Fruit fly (Drosophila melanogaster): Measurements from ENCODE around the gene CG34273.

The CG34273 gene

DNA sequence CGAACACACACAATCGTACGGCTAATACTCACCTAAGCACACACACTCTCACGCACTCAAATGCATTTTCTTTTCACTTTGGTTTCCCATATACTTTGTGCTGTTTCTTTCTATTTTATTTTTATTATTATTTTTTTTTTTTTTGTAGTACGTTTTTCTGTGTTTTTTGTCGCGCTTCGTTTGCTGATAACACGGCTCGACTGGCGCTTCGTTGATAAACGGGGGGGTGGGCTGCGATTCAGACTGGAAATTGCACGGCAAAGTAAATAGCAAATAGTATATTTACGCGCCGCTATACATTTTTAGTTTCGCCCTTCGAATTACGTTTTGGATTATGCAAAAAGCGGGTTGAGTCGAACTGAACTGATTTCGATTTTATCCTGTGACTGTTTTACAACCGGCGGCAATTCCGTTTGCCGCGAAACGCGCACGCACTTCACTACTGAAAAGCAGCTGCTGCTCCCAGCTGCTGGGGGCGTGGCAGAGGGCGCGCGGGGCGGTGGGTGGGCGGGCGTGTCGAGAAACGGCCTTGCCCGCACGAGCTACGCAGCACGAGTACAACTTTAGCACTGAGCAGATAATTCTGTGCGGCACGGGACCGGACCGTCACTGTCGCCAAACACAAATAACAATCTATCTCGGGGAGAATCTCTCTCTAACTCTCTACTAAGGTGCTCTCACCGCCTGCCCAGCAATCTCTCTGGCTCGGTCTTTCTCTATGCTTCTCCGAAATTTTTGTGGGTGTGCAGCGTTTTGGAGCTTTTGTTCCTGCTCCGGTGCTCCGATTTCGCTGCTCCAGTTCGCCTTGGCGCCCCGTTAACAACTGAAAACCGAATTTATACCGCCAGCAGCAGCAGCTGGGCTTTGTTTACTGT lies 40.9 kb downstream of the CG34273 start, which contains the start of gene Pde6 (continued):
- TF ChIP-seq CG17912 (GFP tag; optimal IDR thresholded peaks at IDR 0.05) (no peak), CG2129 (GFP tag; IDR thresholded peaks at IDR 0.05; ENCODE audit: partially characterized antibody) (no peak), Doc2 (GFP tag; IDR thresholded peaks at IDR 0.05) (no peak), CG11398 (GFP tag; optimal IDR thresholded peaks at IDR 0.05) (no peak), hbn (GFP tag; IDR thresholded peaks at IDR 0.05; ENCODE audit: partially characterized antibody) (no peak; the same call in 1 of the 2 replicates), Mrtf (GFP tag; IDR thresholded peaks at IDR 0.05) (no peak), CG30403 (GFP tag; optimal IDR thresholded peaks at IDR 0.05) (no peak), Bteb2 (GFP tag; optimal IDR thresholded peaks at IDR 0.05) (no peak), CG6689 (GFP tag; IDR thresholded peaks at IDR 0.05) (no peak), CG6272 (GFP tag; IDR thresholded peaks at IDR 0.05) (no peak), cg (GFP tag; optimal IDR thresholded peaks at IDR 0.05) (no peak), Antp (GFP tag; optimal IDR thresholded peaks at IDR 0.05) (no peak), Pdp1 (GFP tag; optimal IDR thresholded peaks at IDR 0.05) (no peak), slbo (GFP tag; IDR thresholded peaks at IDR 0.05) (no peak), Usf (GFP tag; optimal IDR thresholded peaks at IDR 0.05) (no peak), disco-r (GFP tag; optimal IDR thresholded peaks at IDR 0.05) (no peak), HmgZ (tag; optimal IDR thresholded peaks at IDR 0.05) (no peak), CG4707 (GFP tag; optimal IDR thresholded peaks at IDR 0.05) (no peak), odd (GFP tag; optimal IDR thresholded peaks at IDR 0.05) (no peak), CG12942 (GFP tag; optimal IDR thresholded peaks at IDR 0.05) (no peak), Gug (GFP tag; IDR thresholded peaks at IDR 0.05) (peak; percentile 19; the same call in 1 of the 4 replicates), chinmo (GFP tag; IDR thresholded peaks at IDR 0.05; ENCODE audit: partially characterized antibody) (peak; percentile 73; the same call in 2 of the 4 replicates), CG13624 (GFP tag; optimal IDR thresholded peaks at IDR 0.05) (no peak), NK7.1 (GFP tag; optimal IDR thresholded peaks at IDR 0.05) (no peak), pfk (GFP tag; optimal IDR thresholded peaks at IDR 0.05) (no peak), CG5180 (GFP tag; optimal IDR thresholded peaks at IDR 0.05) (no peak), CG17829 (tag; optimal IDR thresholded peaks at IDR 0.05) (no peak), cwo (GFP tag; optimal IDR thresholded peaks at IDR 0.05) (peak; percentile 99), CG14965 (GFP tag; optimal IDR thresholded peaks at IDR 0.05; ENCODE audit: borderline replicate concordance) (no peak), TFAM (GFP tag; optimal IDR thresholded peaks at IDR 0.05) (no peak), CG17361 (GFP tag; IDR thresholded peaks at IDR 0.05) (no peak), CG5245 (GFP tag; optimal IDR thresholded peaks at IDR 0.05) (no peak), CG14014 (GFP tag; IDR thresholded peaks at IDR 0.05) (no peak), z (GFP tag; IDR thresholded peaks at IDR 0.05) (no peak), eyg (GFP tag; optimal IDR thresholded peaks at IDR 0.05) (no peak), sens (GFP tag) (no peak), oc (tag; optimal IDR thresholded peaks at IDR 0.05) (no peak), nau (GFP tag; optimal IDR thresholded peaks at IDR 0.05) (no peak), CG32532 (GFP tag; IDR thresholded peaks at IDR 0.05) (no peak; the same call in 1 of the 2 replicates), Stat92E (GFP tag; optimal IDR thresholded peaks at IDR 0.05) (no peak), so (GFP tag; IDR thresholded peaks at IDR 0.05) (no peak), slp2 (GFP tag; optimal IDR thresholded peaks at IDR 0.05) (no peak), bsh (GFP tag; optimal IDR thresholded peaks at IDR 0.05) (peak in 1 of 2 experiments; percentile 78), bowl (GFP tag; IDR thresholded peaks at IDR 0.05) (no peak), CG3407 (GFP tag; optimal IDR thresholded peaks at IDR 0.05) (no peak), rib (GFP tag; IDR thresholded peaks at IDR 0.05) (peak; percentile 70; the same call in 1 of the 2 replicates), prd (optimal IDR thresholded peaks at IDR 0.05) (no peak), prd (GFP tag; IDR thresholded peaks at IDR 0.05) (no peak), Max (GFP tag; optimal IDR thresholded peaks at IDR 0.05) (no peak)
